Fruit fly (Drosophila melanogaster) whole organism, embryonic: ENCODE data around the gene CG14694.
A peak's percentile ranks its signal among the peaks of the same experiment; 100 is the strongest.

ENCODE experiments used
- Adf1 ChIP-seq: fragments of 200-800 bp; sonication (Bioruptor generic); IDR thresholded peaks from 2 replicates; pipeline ENCODE4 v1.3.6; 2022; ENCODE audit warnings: missing biosample characterization, missing genetic modification characterization
- Asciz ChIP-seq: fragments of 200-800 bp; sonication (Bioruptor generic); optimal IDR thresholded peaks from 2 replicates; lab custom pipeline; 2017; ENCODE audit warnings: missing biosample characterization, mild to moderate bottlenecking, missing genetic modification characterization, missing genetic modification reagents
- Atf6 ChIP-seq: fragments of 200-800 bp; sonication (Bioruptor generic); IDR thresholded peaks from 2 replicates; pipeline ENCODE4 v1.3.6; 2022; ENCODE audit warnings: missing biosample characterization, missing genetic modification characterization
- CG10543 ChIP-seq: fragments of 200-800 bp; sonication (Bioruptor generic); optimal IDR thresholded peaks from 3 replicates; lab custom pipeline; 2017; ENCODE audit warnings: missing biosample characterization, mild to moderate bottlenecking, missing genetic modification characterization, moderate library complexity
- CG16779 ChIP-seq: fragments of 200-800 bp; sonication (Bioruptor generic); IDR thresholded peaks from 2 replicates; pipeline ENCODE4 v1.3.6; 2022; ENCODE audit warnings: missing biosample characterization, missing genetic modification characterization
- CG17328 ChIP-seq: fragments of 200-800 bp; sonication (Bioruptor generic); IDR thresholded peaks from 2 replicates; pipeline ENCODE4 v1.3.6; 2022; ENCODE audit warnings: missing biosample characterization, missing genetic modification characterization
- CG17912 ChIP-seq: fragments of 200-800 bp; sonication (Bioruptor generic); optimal IDR thresholded peaks from 2 replicates; lab custom pipeline; 2018; ENCODE audit warnings: missing biosample characterization, mild to moderate bottlenecking, missing genetic modification characterization
- CG2712 ChIP-seq: fragments of 200-800 bp; optimal IDR thresholded peaks from 3 replicates; lab custom pipeline; 2019; ENCODE audit warnings: missing biosample characterization, mild to moderate bottlenecking, missing genetic modification characterization, moderate library complexity
- CG2889 ChIP-seq: fragments of 200-800 bp; sonication (Bioruptor generic); IDR thresholded peaks from 3 replicates; pipeline ENCODE4 v1.3.6; 2022; ENCODE audit warnings: missing biosample characterization, missing genetic modification characterization
- CG43689 ChIP-seq: fragments of 200-800 bp; sonication (Bioruptor generic); IDR thresholded peaks from 2 replicates; pipeline ENCODE4 v1.3.6; 2022; ENCODE audit warnings: missing biosample characterization, missing genetic modification characterization
- CG6813 ChIP-seq: fragments of 200-800 bp; sonication (Bioruptor generic); optimal IDR thresholded peaks from 2 replicates; lab custom pipeline; 2017; ENCODE audit warnings: missing biosample characterization, missing genetic modification characterization, mild to moderate bottlenecking, moderate library complexity, missing genetic modification reagents
- CG8089 ChIP-seq: fragments of 200-800 bp; sonication (Bioruptor generic); optimal IDR thresholded peaks from 3 replicates; lab custom pipeline; 2016; ENCODE audit warnings: missing biosample characterization, missing genetic modification characterization
- CG8290 ChIP-seq, 3 experiments: fragments of 200-800 bp; sonication (Bioruptor generic); optimal IDR thresholded peaks; 2 replicates each; lab custom pipeline; 2016 to 2019; ENCODE audit warnings: missing biosample characterization in 3 of 3, missing genetic modification characterization in 3 of 3, mild to moderate bottlenecking in 2 of 3, moderate library complexity in 1 of 3
- CG8924 ChIP-seq: fragments of 200-800 bp; optimal IDR thresholded peaks from 3 replicates; lab custom pipeline; 2019; ENCODE audit warnings: missing biosample characterization, mild to moderate bottlenecking, missing genetic modification characterization, moderate library complexity
- CoRest ChIP-seq: fragments of 200-800 bp; sonication (Bioruptor generic); optimal IDR thresholded peaks from 3 replicates; lab custom pipeline; 2018; ENCODE audit warnings: missing biosample characterization, mild to moderate bottlenecking, missing genetic modification characterization, moderate library complexity
- Dad ChIP-seq: fragments of 200-800 bp; sonication (Bioruptor generic); optimal IDR thresholded peaks from 3 replicates; lab custom pipeline; 2016; ENCODE audit warnings: missing biosample characterization, missing genetic modification characterization
- E2f1 ChIP-seq: fragments of 200-800 bp; sonication (Bioruptor generic); IDR thresholded peaks from 2 replicates; pipeline ENCODE4 v1.3.6; 2022; ENCODE audit warnings: missing biosample characterization, missing genetic modification characterization
- ERR ChIP-seq: fragments of 200-800 bp; sonication (Bioruptor generic); optimal IDR thresholded peaks from 2 replicates; lab custom pipeline; 2016; ENCODE audit warnings: missing biosample characterization, missing genetic modification characterization
- HmgD ChIP-seq: fragments of 200-800 bp; sonication (Bioruptor generic); optimal IDR thresholded peaks from 3 replicates; lab custom pipeline; 2016; ENCODE audit warnings: missing biosample characterization, missing genetic modification characterization
- Max ChIP-seq: fragments of 200-800 bp; sonication (Bioruptor generic); optimal IDR thresholded peaks from 2 replicates; lab custom pipeline; 2016; ENCODE audit warnings: missing biosample characterization, mild to moderate bottlenecking, missing genetic modification characterization
- Ravus ChIP-seq: fragments of 200-800 bp; sonication (Bioruptor generic); IDR thresholded peaks from 2 replicates; pipeline ENCODE4 v1.3.6; 2022; ENCODE audit warnings: missing biosample characterization, missing genetic modification characterization
- Scr ChIP-seq: fragments of 200-800 bp; sonication (Bioruptor generic); IDR thresholded peaks from 2 replicates; pipeline ENCODE4 v1.3.6; 2022; ENCODE audit warnings: missing biosample characterization, missing genetic modification characterization; ENCODE audit not compliant: partially characterized antibody
- Sox102F ChIP-seq: fragments of 200-800 bp; sonication (Bioruptor generic); optimal IDR thresholded peaks from 2 replicates; lab custom pipeline; 2018; ENCODE audit warnings: missing biosample characterization, mild to moderate bottlenecking, missing genetic modification characterization, moderate library complexity
- Spps ChIP-seq: fragments of 200-800 bp; sonication (Bioruptor generic); optimal IDR thresholded peaks from 2 replicates; lab custom pipeline; 2018; ENCODE audit warnings: missing biosample characterization, mild to moderate bottlenecking, missing genetic modification characterization
- Usf ChIP-seq: fragments of 200-800 bp; sonication (Bioruptor generic); optimal IDR thresholded peaks from 2 replicates; lab custom pipeline; 2017; ENCODE audit warnings: missing genotype, missing biosample characterization, missing genetic modification characterization
- ara ChIP-seq: fragments of 200-800 bp; sonication (Bioruptor generic); IDR thresholded peaks from 2 replicates; pipeline ENCODE4 v1.3.6; 2022; ENCODE audit warnings: missing biosample characterization, missing genetic modification characterization
- bcd ChIP-seq: fragments of 200-800 bp; sonication (Bioruptor generic); optimal IDR thresholded peaks from 2 replicates; lab custom pipeline; 2017; ENCODE audit warnings: missing biosample characterization, mild to moderate bottlenecking, missing genetic modification characterization
- bigmax ChIP-seq: fragments of 200-800 bp; sonication (Bioruptor generic); optimal IDR thresholded peaks from 2 replicates; lab custom pipeline; 2018; ENCODE audit warnings: missing biosample characterization, mild to moderate bottlenecking, missing genetic modification characterization
- dimm ChIP-seq: fragments of 200-800 bp; sonication (Bioruptor generic); IDR thresholded peaks from 2 replicates; pipeline ENCODE4 v1.3.6; 2022; ENCODE audit warnings: missing biosample characterization, missing genetic modification characterization
- dmrt99B ChIP-seq: fragments of 200-800 bp; sonication (Bioruptor generic); optimal IDR thresholded peaks from 2 replicates; lab custom pipeline; 2018; ENCODE audit warnings: missing biosample characterization, mild to moderate bottlenecking, missing genetic modification characterization, moderate library complexity
- emc ChIP-seq: fragments of 200-800 bp; sonication (Bioruptor generic); optimal IDR thresholded peaks from 2 replicates; lab custom pipeline; 2016; ENCODE audit warnings: missing biosample characterization, missing genetic modification characterization
- gcm2 ChIP-seq: fragments of 200-800 bp; sonication (Bioruptor generic); optimal IDR thresholded peaks from 2 replicates; lab custom pipeline; 2016; ENCODE audit warnings: missing biosample characterization, missing genetic modification characterization
- gsb-n ChIP-seq: fragments of 200-800 bp; sonication (Bioruptor generic); optimal IDR thresholded peaks from 3 replicates; lab custom pipeline; 2018; ENCODE audit warnings: missing biosample characterization, mild to moderate bottlenecking, missing genetic modification characterization
- gt ChIP-seq: fragments of 200-800 bp; sonication (Bioruptor generic); IDR thresholded peaks from 2 replicates; pipeline ENCODE4 v1.3.6; 2022; ENCODE audit warnings: missing biosample characterization, missing genetic modification characterization
- ken ChIP-seq: fragments of 200-800 bp; sonication (Bioruptor generic); IDR thresholded peaks from 3 replicates; pipeline ENCODE4 v1.3.6; 2022; ENCODE audit warnings: missing biosample characterization, missing genetic modification characterization
- mam ChIP-seq: fragments of 200-800 bp; sonication (Bioruptor generic); optimal IDR thresholded peaks from 3 replicates; lab custom pipeline; 2016; ENCODE audit warnings: missing biosample characterization, missing genetic modification characterization
- peb ChIP-seq: fragments of 200-800 bp; sonication (Bioruptor generic); IDR thresholded peaks from 2 replicates; pipeline ENCODE4 v1.3.6; 2022; ENCODE audit warnings: missing biosample characterization, missing genetic modification characterization
- pnt ChIP-seq: fragments of 200-800 bp; sonication (Bioruptor generic); optimal IDR thresholded peaks from 3 replicates; lab custom pipeline; 2016; ENCODE audit warnings: missing biosample characterization, missing genetic modification characterization
- row ChIP-seq: fragments of 200-800 bp; sonication (Bioruptor generic); IDR thresholded peaks from 3 replicates; pipeline ENCODE4 v1.3.6; 2022; ENCODE audit warnings: missing biosample characterization, missing genetic modification characterization
- sna ChIP-seq: fragments of 200-800 bp; sonication (Bioruptor generic); IDR thresholded peaks from 2 replicates; pipeline ENCODE4 v1.3.6; 2022; ENCODE audit warnings: missing biosample characterization, missing genetic modification characterization; ENCODE audit not compliant: partially characterized antibody
- sr ChIP-seq: fragments of 200-800 bp; sonication (Bioruptor generic); IDR thresholded peaks from 3 replicates; pipeline ENCODE4 v1.3.6; 2022; ENCODE audit warnings: missing biosample characterization, missing genetic modification characterization
- unc-4 ChIP-seq: fragments of 200-800 bp; sonication (Bioruptor generic); IDR thresholded peaks from 2 replicates; pipeline ENCODE4 v1.3.6; 2022; ENCODE audit warnings: missing biosample characterization, missing genetic modification characterization; ENCODE audit not compliant: partially characterized antibody
- unpg ChIP-seq: fragments of 200-800 bp; sonication (Bioruptor generic); optimal IDR thresholded peaks from 3 replicates; lab custom pipeline; 2018; ENCODE audit warnings: missing biosample characterization, mild to moderate bottlenecking, missing genetic modification characterization, moderate library complexity
- wdn ChIP-seq: fragments of 200-800 bp; sonication (Bioruptor generic); IDR thresholded peaks from 2 replicates; pipeline ENCODE4 v1.3.6; 2022; ENCODE audit warnings: missing biosample characterization, missing genetic modification characterization
- z ChIP-seq: fragments of 200-800 bp; sonication (Bioruptor generic); IDR thresholded peaks from 3 replicates; pipeline ENCODE4 v1.3.6; 2022; ENCODE audit warnings: missing biosample characterization, missing genetic modification characterization
- zf30C ChIP-seq: fragments of 200-800 bp; sonication (Bioruptor generic); optimal IDR thresholded peaks from 3 replicates; lab custom pipeline; 2018; ENCODE audit warnings: missing biosample characterization, mild to moderate bottlenecking, missing genetic modification characterization

Gene CG14694

DNA sequence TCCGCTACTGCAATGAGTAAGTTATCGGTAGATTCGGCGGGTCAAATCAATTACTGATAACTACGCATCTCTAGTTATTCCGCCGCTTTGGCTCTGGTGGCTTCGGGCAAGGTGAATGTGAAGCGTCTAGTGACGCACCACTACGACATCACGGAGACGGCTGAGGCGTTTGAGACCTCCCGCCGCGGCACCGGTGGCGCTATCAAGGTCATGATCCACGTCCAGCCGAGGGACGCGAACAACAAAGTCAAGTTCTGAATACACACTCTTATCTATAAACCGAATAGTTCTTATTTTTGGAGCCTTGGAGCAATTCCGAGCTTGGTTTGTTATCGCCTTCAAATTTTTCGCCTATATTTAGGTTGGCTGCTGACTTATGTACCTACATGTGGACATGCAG lies 18.2 kb upstream of the CG14694 start (continued):
- peak; percentile 0 for TF ChIP-seq CG10543 (GFP tag; lab: Kevin White, UChicago)
- TF ChIP-seq, all 482 proteins: peak for 7

DNA sequence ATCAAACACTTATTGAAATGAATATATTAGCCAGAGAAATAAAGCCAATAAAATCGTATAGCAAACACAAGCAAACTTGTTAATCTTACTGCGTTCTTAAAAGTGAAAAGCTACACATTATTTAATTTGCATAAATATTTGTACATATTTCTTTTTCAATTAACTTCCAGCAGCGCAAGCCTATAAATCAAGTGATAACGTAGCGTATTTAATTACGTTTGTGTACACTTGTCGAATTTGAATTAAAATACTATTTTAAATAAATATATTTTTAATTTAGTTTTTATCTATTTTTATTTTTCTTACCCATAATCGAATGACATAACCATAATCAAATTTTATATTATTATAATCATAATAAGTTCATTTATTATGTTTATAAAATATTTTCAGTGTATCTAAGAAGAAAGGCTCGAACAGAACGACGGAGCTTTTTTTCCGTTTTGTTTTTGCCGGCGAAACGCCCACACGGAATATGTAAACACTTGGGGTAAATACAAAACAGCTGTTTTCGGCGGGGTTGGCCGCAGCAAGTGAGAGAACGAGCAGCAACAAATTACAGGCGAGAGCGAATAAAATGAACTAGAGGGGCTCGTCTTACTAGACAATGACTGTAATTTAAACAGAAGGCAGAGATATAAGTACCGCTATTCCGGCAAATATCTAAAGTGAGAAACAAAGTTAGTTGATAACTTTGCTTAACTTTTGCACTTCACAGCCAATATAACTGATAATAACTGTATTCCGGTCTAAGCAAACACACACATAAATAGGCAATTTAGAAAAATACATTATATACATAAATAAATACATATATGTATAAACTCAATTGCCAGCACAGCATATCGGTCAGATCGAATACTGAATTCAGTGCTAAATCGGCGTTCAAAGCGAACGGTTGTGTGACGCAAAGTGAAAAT lies 16.2 kb upstream of the CG14694 start, which contains the start of gene Sodh2:
Gene Sodh2, plus strand, starts transcription at position 870 of the 920 bp plus-strand sequence.
- peak; percentile 84 for TF ChIP-seq mam (GFP tag; lab: Kevin White, UChicago)
- TF ChIP-seq Max (GFP tag; lab: Kevin White, UChicago) = peak; percentile 42
- TF ChIP-seq gsb-n (tag; lab: Kevin White, UChicago) = peak; percentile 72
- TF ChIP-seq E2f1 (GFP tag; lab: Robert Waterston, UW) = 0 out of 2 replicates have a peak, but pooled peaks have one; percentile 47
- TF ChIP-seq gcm2 (GFP tag; lab: Kevin White, UChicago) = no peak
- TF ChIP-seq CG2712 (tag; lab: Kevin White, UChicago) = peak; percentile 85
- no peak for TF ChIP-seq gt (GFP tag; lab: Robert Waterston, UW)
- 0 out of 3 replicates have a peak, but pooled peaks have one; percentile 38 for TF ChIP-seq z
- peak; percentile 89 for TF ChIP-seq CG8924 (tag; lab: Kevin White, UChicago)
- TF ChIP-seq ken (GFP tag; lab: Robert Waterston, UW) = peak; percentile 73
- TF ChIP-seq HmgD (GFP tag; lab: Kevin White, UChicago) = no peak
- peak; percentile 31 for TF ChIP-seq pnt
- TF ChIP-seq sna (GFP tag; lab: Robert Waterston, UW) = no peak
- no peak for TF ChIP-seq CG8290 (GFP tag; optimal IDR thresholded peaks at IDR 0.05; lab: Kevin White, UChicago)
- TF ChIP-seq CG8290 (tag; optimal IDR thresholded peaks at IDR 0.05; lab: Kevin White, UChicago) = peak in 1 of 2 experiments; percentile 94
- peak; percentile 77; the same call in 1 of the 2 replicates for TF ChIP-seq wdn (GFP tag; lab: Robert Waterston, UW)
- peak; percentile 90 for TF ChIP-seq sr
- TF ChIP-seq CG6813 (GFP tag; lab: Kevin White, UChicago) = peak; percentile 91
- TF ChIP-seq CG43689 = no peak
- peak; percentile 65 for TF ChIP-seq ERR (GFP tag; lab: Kevin White, UChicago)
- TF ChIP-seq bigmax (GFP tag; lab: Kevin White, UChicago) = peak; percentile 13
- peak; percentile 64 for TF ChIP-seq zf30C (GFP tag; lab: Kevin White, UChicago)
- TF ChIP-seq CG2889 (GFP tag; lab: Robert Waterston, UW) = peak; percentile 67; the same call in 2 of the 3 replicates
- TF ChIP-seq peb (GFP tag; lab: Robert Waterston, UW) = no peak
- peak; percentile 24 for TF ChIP-seq Dad (GFP tag; lab: Kevin White, UChicago)
- TF ChIP-seq CoRest = peak; percentile 70
- TF ChIP-seq Asciz (GFP tag; lab: Kevin White, UChicago) = peak; percentile 82
- TF ChIP-seq emc (GFP tag; lab: Kevin White, UChicago) = no peak
- TF ChIP-seq unc-4 (GFP tag; lab: Robert Waterston, UW) = 0 out of 2 replicates have a peak, but pooled peaks have one; percentile 15
- peak; percentile 66 for TF ChIP-seq ara (GFP tag; lab: Robert Waterston, UW)
- TF ChIP-seq CG16779 (GFP tag; lab: Robert Waterston, UW) = peak; percentile 81
- peak; percentile 82 for TF ChIP-seq CG17912
- peak; percentile 80 for TF ChIP-seq row (GFP tag; lab: Robert Waterston, UW)
- TF ChIP-seq dmrt99B (tag; lab: Kevin White, UChicago) = peak; percentile 79
- TF ChIP-seq Usf (GFP tag; lab: Kevin White, UChicago) = no peak
- TF ChIP-seq bcd = peak; percentile 79
- TF ChIP-seq CG17328 (GFP tag; lab: Robert Waterston, UW) = peak; percentile 50; the same call in 1 of the 2 replicates
- TF ChIP-seq Atf6 (GFP tag; lab: Robert Waterston, UW) = peak; percentile 78
- TF ChIP-seq Adf1 = peak; percentile 59; the same call in 1 of the 2 replicates
- no peak for TF ChIP-seq Ravus (GFP tag; lab: Robert Waterston, UW)
- no peak for TF ChIP-seq Scr (GFP tag; lab: Robert Waterston, UW)
- TF ChIP-seq dimm = no peak
- TF ChIP-seq unpg = peak; percentile 75
- TF ChIP-seq Sox102F = peak; percentile 69
- TF ChIP-seq CG8089 = peak; percentile 29
- TF ChIP-seq Spps (tag; lab: Kevin White, UChicago) = peak; percentile 39
